Worm (Caenorhabditis elegans): Measurements from ENCODE around the gene srt-40.

DNA sequence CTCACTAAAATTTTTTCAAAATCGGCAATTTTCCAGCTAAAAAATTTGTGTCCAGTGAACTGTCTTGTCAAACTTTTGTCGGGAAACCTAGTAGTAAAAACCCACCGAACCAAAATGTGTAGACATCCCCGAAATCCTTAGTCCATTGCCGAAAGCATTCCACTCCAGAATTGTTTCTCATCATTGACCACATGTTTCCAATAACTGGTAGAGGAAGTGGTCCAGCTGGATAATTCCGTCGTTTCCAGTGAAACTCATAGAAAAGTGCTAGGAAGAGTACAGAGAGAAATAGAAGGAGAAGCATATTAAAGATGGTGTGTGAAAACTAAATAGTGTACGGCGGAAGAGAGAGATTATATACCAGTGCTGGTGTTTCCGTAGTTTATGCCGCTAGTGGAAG lies 2.0 kb downstream of the srt-40 start, which contains the start of gene cyp-33C12:
- TF ChIP-seq med-1 (GFP tag; optimal IDR thresholded peaks at IDR 0.05; ENCODE audit: insufficient read depth) (no peak), klf-2 (GFP tag; conservative IDR thresholded peaks at IDR 0.05) (no peak), tab-1 (GFP tag; IDR thresholded peaks at IDR 0.05) (no peak), flt-1 (GFP tag; IDR thresholded peaks at IDR 0.05) (no peak), ztf-23 (GFP tag; IDR thresholded peaks at IDR 0.05) (no peak), ztf-29 (GFP tag; IDR thresholded peaks at IDR 0.05) (no peak), T22C8.4 (GFP tag; IDR thresholded peaks at IDR 0.05) (no peak)

Data from whole organism, midembryonic.